Fruit fly (Drosophila melanogaster) whole organism, embryonic: ENCODE measurements around the gene CG45487.

ENCODE experiments used
- BEAF-32 ChIP-seq: fragments of 200-800 bp; sonication (Bioruptor generic); optimal IDR thresholded peaks from 3 replicates; lab custom pipeline; 2017; ENCODE audit warnings: missing biosample characterization, missing genetic modification characterization, mild to moderate bottlenecking, moderate library complexity, missing genetic modification reagents
- CG10431 ChIP-seq: fragments of 200-800 bp; sonication (Bioruptor generic); optimal IDR thresholded peaks from 3 replicates; lab custom pipeline; 2018; ENCODE audit warnings: missing biosample characterization, mild to moderate bottlenecking, missing genetic modification characterization
- CG10959 ChIP-seq: fragments of 200-800 bp; sonication (Bioruptor generic); IDR thresholded peaks from 2 replicates; pipeline ENCODE4 v1.3.6; 2022; ENCODE audit warnings: missing biosample characterization, missing genetic modification characterization
- CG11696 ChIP-seq: fragments of 200-800 bp; sonication (Bioruptor generic); IDR thresholded peaks from 2 replicates; pipeline ENCODE4 v1.3.6; 2022; ENCODE audit warnings: missing biosample characterization, missing genetic modification characterization
- CG13775 ChIP-seq: fragments of 200-800 bp; sonication (Bioruptor generic); optimal IDR thresholded peaks from 3 replicates; lab custom pipeline; 2017; ENCODE audit warnings: missing biosample characterization, mild to moderate bottlenecking, missing genetic modification characterization
- CG14441 ChIP-seq: fragments of 200-800 bp; sonication (Bioruptor generic); IDR thresholded peaks from 2 replicates; pipeline ENCODE4 v1.3.6; 2022; ENCODE audit warnings: missing biosample characterization, missing genetic modification characterization
- CG15073 ChIP-seq: fragments of 200-800 bp; sonication (Bioruptor generic); optimal IDR thresholded peaks from 2 replicates; lab custom pipeline; 2016; ENCODE audit warnings: missing biosample characterization, missing genetic modification characterization
- CG16863 ChIP-seq: fragments of 200-800 bp; sonication (Bioruptor generic); optimal IDR thresholded peaks from 3 replicates; lab custom pipeline; 2016; ENCODE audit warnings: missing biosample characterization, missing genetic modification characterization
- CG17612 ChIP-seq: fragments of 200-800 bp; sonication (Bioruptor generic); IDR thresholded peaks from 2 replicates; pipeline ENCODE4 v1.3.6; 2022; ENCODE audit warnings: missing biosample characterization, missing genetic modification characterization
- CG17802 ChIP-seq: fragments of 200-800 bp; sonication (Bioruptor generic); optimal IDR thresholded peaks from 2 replicates; lab custom pipeline; 2018; ENCODE audit warnings: missing biosample characterization, mild to moderate bottlenecking, missing genetic modification characterization, moderate library complexity
- CG18011 ChIP-seq: fragments of 200-800 bp; sonication (Bioruptor generic); optimal IDR thresholded peaks from 2 replicates; lab custom pipeline; 2017; ENCODE audit warnings: missing biosample characterization, missing genetic modification characterization, mild to moderate bottlenecking, moderate library complexity, missing genotype
- CG3163 ChIP-seq: fragments of 200-800 bp; sonication (Bioruptor generic); optimal IDR thresholded peaks from 3 replicates; lab custom pipeline; 2016; ENCODE audit warnings: missing biosample characterization, missing genetic modification characterization
- CG3281 ChIP-seq: fragments of 200-800 bp; sonication (Bioruptor generic); optimal IDR thresholded peaks from 3 replicates; lab custom pipeline; 2017; ENCODE audit warnings: missing biosample characterization, mild to moderate bottlenecking, missing genetic modification characterization
- CG3407 ChIP-seq: fragments of 200-800 bp; sonication (Bioruptor generic); optimal IDR thresholded peaks from 2 replicates; lab custom pipeline; 2018; ENCODE audit warnings: missing biosample characterization, mild to moderate bottlenecking, missing genetic modification characterization
- CG34224 ChIP-seq: fragments of 200-800 bp; sonication (Bioruptor generic); IDR thresholded peaks from 3 replicates; pipeline ENCODE4 v1.3.6; 2022; ENCODE audit warnings: missing biosample characterization, missing genetic modification characterization; ENCODE audit not compliant: partially characterized antibody
- CG4282 ChIP-seq: fragments of 200-800 bp; sonication (Bioruptor generic); optimal IDR thresholded peaks from 2 replicates; lab custom pipeline; 2016; ENCODE audit warnings: missing biosample characterization, missing genetic modification characterization
- CG4617 ChIP-seq: fragments of 200-800 bp; sonication (Bioruptor generic); optimal IDR thresholded peaks from 3 replicates; lab custom pipeline; 2016; ENCODE audit warnings: missing biosample characterization, missing genetic modification characterization, borderline replicate concordance
- CG6272 ChIP-seq: fragments of 200-800 bp; sonication (Bioruptor generic); IDR thresholded peaks from 2 replicates; pipeline ENCODE4 v1.3.6; 2022; ENCODE audit warnings: missing biosample characterization, missing genetic modification characterization
- CG6654 ChIP-seq: fragments of 200-800 bp; sonication (Bioruptor generic); optimal IDR thresholded peaks from 2 replicates; lab custom pipeline; 2017; ENCODE audit warnings: missing biosample characterization, mild to moderate bottlenecking, missing genetic modification characterization
- CG7357 ChIP-seq: fragments of 200-800 bp; sonication (Bioruptor generic); IDR thresholded peaks from 3 replicates; pipeline ENCODE4 v1.3.6; 2022; ENCODE audit warnings: missing biosample characterization, missing genetic modification characterization
- CG8359 ChIP-seq: fragments of 200-800 bp; sonication (Bioruptor generic); optimal IDR thresholded peaks from 2 replicates; lab custom pipeline; 2017; ENCODE audit warnings: missing biosample characterization, mild to moderate bottlenecking, missing genetic modification characterization, borderline replicate concordance
- CG9609 ChIP-seq: fragments of 200-800 bp; sonication (Bioruptor generic); optimal IDR thresholded peaks from 3 replicates; lab custom pipeline; 2016; ENCODE audit warnings: missing biosample characterization, missing genetic modification characterization
- Ets97D ChIP-seq: fragments of 200-800 bp; sonication (Bioruptor generic); optimal IDR thresholded peaks from 3 replicates; lab custom pipeline; 2016; ENCODE audit warnings: missing biosample characterization, missing genetic modification characterization
- Gsc ChIP-seq: fragments of 200-800 bp; sonication (Bioruptor generic); IDR thresholded peaks from 2 replicates; pipeline ENCODE4 v1.3.6; 2022; ENCODE audit warnings: missing biosample characterization, missing genetic modification characterization
- Mrtf ChIP-seq: fragments of 200-800 bp; sonication (Bioruptor generic); IDR thresholded peaks from 3 replicates; pipeline ENCODE4 v1.3.6; 2022; ENCODE audit warnings: missing biosample characterization, missing genetic modification characterization
- NfI ChIP-seq: fragments of 200-800 bp; sonication (Bioruptor generic); optimal IDR thresholded peaks from 3 replicates; lab custom pipeline; 2018; ENCODE audit warnings: missing biosample characterization, mild to moderate bottlenecking, missing genetic modification characterization, moderate library complexity
- Ptx1 ChIP-seq: fragments of 200-800 bp; sonication (Bioruptor generic); IDR thresholded peaks from 2 replicates; pipeline ENCODE4 v1.3.6; 2022; ENCODE audit warnings: missing biosample characterization, missing genetic modification characterization
- Rfx ChIP-seq: fragments of 200-800 bp; sonication (Bioruptor generic); IDR thresholded peaks from 2 replicates; pipeline ENCODE4 v1.3.6; 2022; ENCODE audit warnings: missing biosample characterization, missing genetic modification characterization
- Usf ChIP-seq: fragments of 200-800 bp; sonication (Bioruptor generic); optimal IDR thresholded peaks from 2 replicates; lab custom pipeline; 2017; ENCODE audit warnings: missing genotype, missing biosample characterization, missing genetic modification characterization
- al ChIP-seq: fragments of 200-800 bp; sonication (Bioruptor generic); IDR thresholded peaks from 2 replicates; pipeline ENCODE4 v1.3.6; 2022; ENCODE audit warnings: missing biosample characterization, missing genetic modification characterization
- crp ChIP-seq, 2 experiments: fragments of 200-800 bp; sonication (Bioruptor generic); optimal IDR thresholded peaks; 2 replicates in 1 of 2; 3 replicates in 1 of 2; lab custom pipeline; 2017; ENCODE audit warnings: missing biosample characterization in 2 of 2, missing genetic modification characterization in 2 of 2, mild to moderate bottlenecking in 1 of 2, moderate library complexity in 1 of 2
- cwo ChIP-seq: fragments of 200-800 bp; sonication (Bioruptor generic); optimal IDR thresholded peaks from 3 replicates; lab custom pipeline; 2017; ENCODE audit warnings: missing biosample characterization, missing genetic modification characterization, mild to moderate bottlenecking, moderate library complexity, missing genetic modification reagents
- da ChIP-seq: fragments of 200-800 bp; sonication (Bioruptor generic); optimal IDR thresholded peaks from 2 replicates; lab custom pipeline; 2016; ENCODE audit warnings: missing biosample characterization, missing genetic modification characterization
- her ChIP-seq: fragments of 200-800 bp; sonication (Bioruptor generic); optimal IDR thresholded peaks from 2 replicates; lab custom pipeline; 2016; ENCODE audit warnings: missing biosample characterization, missing genetic modification characterization
- inv ChIP-seq: fragments of 200-800 bp; sonication (Bioruptor generic); IDR thresholded peaks from 2 replicates; pipeline ENCODE4 v1.3.6; 2022; ENCODE audit warnings: missing biosample characterization, missing genetic modification characterization; ENCODE audit not compliant: partially characterized antibody
- klu ChIP-seq: fragments of 200-800 bp; sonication (Bioruptor generic); IDR thresholded peaks from 2 replicates; pipeline ENCODE4 v1.3.6; 2022; ENCODE audit warnings: missing biosample characterization, missing genetic modification characterization
- mam ChIP-seq: fragments of 200-800 bp; sonication (Bioruptor generic); optimal IDR thresholded peaks from 3 replicates; lab custom pipeline; 2016; ENCODE audit warnings: missing biosample characterization, missing genetic modification characterization
- pfk ChIP-seq: fragments of 200-800 bp; sonication (Bioruptor generic); optimal IDR thresholded peaks from 2 replicates; lab custom pipeline; 2018; ENCODE audit warnings: missing biosample characterization, mild to moderate bottlenecking, missing genetic modification characterization, moderate library complexity
- scrt ChIP-seq: fragments of 200-800 bp; sonication (Bioruptor generic); optimal IDR thresholded peaks from 2 replicates; lab custom pipeline; 2018; ENCODE audit warnings: missing biosample characterization, mild to moderate bottlenecking, missing genetic modification characterization, moderate library complexity
- sima ChIP-seq: fragments of 200-800 bp; sonication (Bioruptor generic); optimal IDR thresholded peaks from 2 replicates; lab custom pipeline; 2016; ENCODE audit warnings: missing biosample characterization, missing genetic modification characterization
- tgo ChIP-seq: fragments of 200-800 bp; sonication (Bioruptor generic); IDR thresholded peaks from 3 replicates; pipeline ENCODE4 v1.3.6; 2022; ENCODE audit warnings: missing biosample characterization, missing genetic modification characterization
- unc-4 ChIP-seq: fragments of 200-800 bp; sonication (Bioruptor generic); IDR thresholded peaks from 2 replicates; pipeline ENCODE4 v1.3.6; 2022; ENCODE audit warnings: missing biosample characterization, missing genetic modification characterization; ENCODE audit not compliant: partially characterized antibody
- vvl ChIP-seq: fragments of 200-800 bp; sonication (Bioruptor generic); IDR thresholded peaks from 2 replicates; pipeline ENCODE4 v1.3.6; 2022; ENCODE audit warnings: missing biosample characterization, missing genetic modification characterization
- wdn ChIP-seq: fragments of 200-800 bp; sonication (Bioruptor generic); IDR thresholded peaks from 2 replicates; pipeline ENCODE4 v1.3.6; 2022; ENCODE audit warnings: missing biosample characterization, missing genetic modification characterization
- zf30C ChIP-seq: fragments of 200-800 bp; sonication (Bioruptor generic); optimal IDR thresholded peaks from 3 replicates; lab custom pipeline; 2018; ENCODE audit warnings: missing biosample characterization, mild to moderate bottlenecking, missing genetic modification characterization

The CG45487 gene

dm6 chrX:19865389-19866144 lies 49.5 kb downstream of the CG45487 start, which contains the start of gene THADA (continued):
- TF ChIP-seq CG17802 (tag; lab: Kevin White, UChicago) (peak; percentile 61), CG14441 (GFP tag; lab: Robert Waterston, UW) (0 out of 2 replicates have a peak, but pooled peaks have one; percentile 23), CG8359 (GFP tag; lab: Kevin White, UChicago) (no peak), CG4282 (peak; percentile 9), Mrtf (GFP tag; lab: Robert Waterston, UW) (no peak), NfI (GFP tag; lab: Kevin White, UChicago) (peak; percentile 10), klu (GFP tag; lab: Robert Waterston, UW) (no peak), sima (GFP tag; lab: Kevin White, UChicago) (no peak), CG13775 (GFP tag; lab: Kevin White, UChicago) (peak; percentile 64), mam (peak; percentile 45), CG11696 (GFP tag; lab: Robert Waterston, UW) (no peak), scrt (GFP tag; lab: Kevin White, UChicago) (no peak), CG7357 (GFP tag; lab: Robert Waterston, UW) (no peak), Usf (GFP tag; lab: Kevin White, UChicago) (no peak), CG4617 (GFP tag; lab: Kevin White, UChicago) (no peak), CG9609 (GFP tag; lab: Kevin White, UChicago) (peak; percentile 29), zf30C (GFP tag; lab: Kevin White, UChicago) (no peak), CG3407 (no peak), CG10431 (GFP tag; lab: Kevin White, UChicago) (no peak), vvl (0 out of 2 replicates have a peak, but pooled peaks have one; percentile 40), CG17612 (GFP tag; lab: Robert Waterston, UW) (peak; percentile 13; the same call in 1 of the 2 replicates), unc-4 (GFP tag; lab: Robert Waterston, UW) (peak; percentile 93), al (GFP tag; lab: Robert Waterston, UW) (no peak), CG18011 (GFP tag; lab: Kevin White, UChicago) (no peak), tgo (GFP tag; lab: Robert Waterston, UW) (peak; percentile 21; the same call in 1 of the 3 replicates), pfk (GFP tag; lab: Kevin White, UChicago) (no peak), CG16863 (GFP tag; lab: Kevin White, UChicago) (peak; percentile 27), CG34224 (GFP tag; lab: Robert Waterston, UW) (peak; percentile 80; the same call in 2 of the 3 replicates), Gsc (GFP tag; lab: Robert Waterston, UW) (no peak), CG6272 (GFP tag; lab: Robert Waterston, UW) (peak; percentile 41; the same call in 1 of the 2 replicates), crp (GFP tag; optimal IDR thresholded peaks at IDR 0.05; lab: Kevin White, UChicago) (no peak), wdn (no peak), CG6654 (GFP tag; lab: Kevin White, UChicago) (no peak), Ets97D (GFP tag; lab: Kevin White, UChicago) (peak; percentile 90), cwo (GFP tag; lab: Kevin White, UChicago) (no peak), BEAF-32 (peak; percentile 98), her (GFP tag; lab: Kevin White, UChicago) (no peak), CG15073 (GFP tag; lab: Kevin White, UChicago) (no peak), CG3281 (GFP tag; lab: Kevin White, UChicago) (no peak), CG3163 (GFP tag; lab: Kevin White, UChicago) (peak; percentile 49), Rfx (GFP tag; lab: Robert Waterston, UW) (peak; percentile 65), CG10959 (GFP tag; lab: Robert Waterston, UW) (no peak), inv (GFP tag; lab: Robert Waterston, UW) (peak; percentile 94), da (GFP tag; lab: Kevin White, UChicago) (no peak), Ptx1 (GFP tag; lab: Robert Waterston, UW) (peak; percentile 34)
